Fruit fly (Drosophila melanogaster): ENCODE data around the gene RhoGEF3.

The RhoGEF3 gene

dm6 chr3L:349751-350150, 72.5 kb downstream of the RhoGEF3 start (continued):
- TF ChIP-seq CG17359 (tag; optimal IDR thresholded peaks at IDR 0.05) = no peak
- peak; percentile 56 for TF ChIP-seq kah (GFP tag; optimal IDR thresholded peaks at IDR 0.05)
- no peak for TF ChIP-seq stwl (tag; optimal IDR thresholded peaks at IDR 0.05)
- TF ChIP-seq Dref (GFP tag; IDR thresholded peaks at IDR 0.05) = no peak
- TF ChIP-seq Med (GFP tag) = peak; percentile 55
- TF ChIP-seq disco-r (GFP tag; optimal IDR thresholded peaks at IDR 0.05) = no peak
- no peak for TF ChIP-seq CG8290 (GFP tag; optimal IDR thresholded peaks at IDR 0.05)
- TF ChIP-seq CG8290 (tag; optimal IDR thresholded peaks at IDR 0.05) = peak in 1 of 2 experiments; percentile 25
- 0 out of 2 replicates have a peak, but pooled peaks have one; percentile 12 for TF ChIP-seq Drgx (GFP tag; IDR thresholded peaks at IDR 0.05)
- TF ChIP-seq chm (GFP tag; IDR thresholded peaks at IDR 0.05) = no peak
- peak; percentile 12 for TF ChIP-seq cwo (GFP tag; optimal IDR thresholded peaks at IDR 0.05)
- TF ChIP-seq lab (GFP tag; optimal IDR thresholded peaks at IDR 0.05) = peak; percentile 6
- TF ChIP-seq grau (tag; optimal IDR thresholded peaks at IDR 0.05) = peak; percentile 45
- TF ChIP-seq CG10462 (GFP tag; optimal IDR thresholded peaks at IDR 0.05) = no peak
- no peak for TF ChIP-seq CG8388 (GFP tag; optimal IDR thresholded peaks at IDR 0.05)
- no peak for TF ChIP-seq sna (GFP tag; IDR thresholded peaks at IDR 0.05; ENCODE audit: partially characterized antibody)
- TF ChIP-seq cad (GFP tag; optimal IDR thresholded peaks at IDR 0.05) = no peak
- TF ChIP-seq row (GFP tag; IDR thresholded peaks at IDR 0.05) = peak; percentile 49; the same call in 2 of the 3 replicates
- 0 out of 2 replicates have a peak, but pooled peaks have one; percentile 6 for TF ChIP-seq lmd (GFP tag; IDR thresholded peaks at IDR 0.05)
- TF ChIP-seq CG9727 (GFP tag; optimal IDR thresholded peaks at IDR 0.05) = no peak
- peak; percentile 39 for TF ChIP-seq ERR (GFP tag; optimal IDR thresholded peaks at IDR 0.05)
- no peak for TF ChIP-seq HLH4C (GFP tag; IDR thresholded peaks at IDR 0.05; ENCODE audit: partially characterized antibody)
- TF ChIP-seq Pdp1 (GFP tag; optimal IDR thresholded peaks at IDR 0.05) = peak in 1 of 2 experiments; percentile 41
- TF ChIP-seq CG7963 (GFP tag; IDR thresholded peaks at IDR 0.05; ENCODE audit: partially characterized antibody) = no peak
- TF ChIP-seq Dp (GFP tag; optimal IDR thresholded peaks at IDR 0.05) = no peak
- TF ChIP-seq lilli (GFP tag; optimal IDR thresholded peaks at IDR 0.05) = peak; percentile 33
- no peak for TF ChIP-seq klu (GFP tag; IDR thresholded peaks at IDR 0.05)
- TF ChIP-seq slp2 (GFP tag; optimal IDR thresholded peaks at IDR 0.05) = no peak
- TF ChIP-seq chinmo (GFP tag; IDR thresholded peaks at IDR 0.05; ENCODE audit: partially characterized antibody) = 0 out of 4 replicates have a peak, but pooled peaks have one; percentile 9

dm6 chr3L:350651-351228, 73.5 kb downstream of the RhoGEF3 start:
- peak; percentile 17 for TF ChIP-seq Six4 (GFP tag; optimal IDR thresholded peaks at IDR 0.05)
- TF ChIP-seq Usf (GFP tag; optimal IDR thresholded peaks at IDR 0.05) = no peak
- TF ChIP-seq CG10209 (GFP tag; optimal IDR thresholded peaks at IDR 0.05) = peak; percentile 28
- peak; percentile 77 for TF ChIP-seq CG32772 (GFP tag; IDR thresholded peaks at IDR 0.05)
- TF ChIP-seq vfl (GFP tag; optimal IDR thresholded peaks at IDR 0.05) = no peak
- peak; percentile 82 for TF ChIP-seq CG10979 (tag; optimal IDR thresholded peaks at IDR 0.05)
- peak; percentile 40 for TF ChIP-seq Fer2 (tag; optimal IDR thresholded peaks at IDR 0.05)
- peak; percentile 58 for TF ChIP-seq Dip3 (GFP tag; optimal IDR thresholded peaks at IDR 0.05)
- TF ChIP-seq cas (GFP tag; IDR thresholded peaks at IDR 0.05) = peak; percentile 70
- no peak for TF ChIP-seq disco-r (GFP tag; optimal IDR thresholded peaks at IDR 0.05)
- peak; percentile 70 for TF ChIP-seq CG14710 (tag; optimal IDR thresholded peaks at IDR 0.05)
- TF ChIP-seq D19B (GFP tag; optimal IDR thresholded peaks at IDR 0.05) = peak; percentile 58
- no peak for TF ChIP-seq bigmax (GFP tag; optimal IDR thresholded peaks at IDR 0.05)
- no peak for TF ChIP-seq repo (GFP tag; optimal IDR thresholded peaks at IDR 0.05)
- no peak for TF ChIP-seq zen2 (GFP tag; IDR thresholded peaks at IDR 0.05; ENCODE audit: partially characterized antibody)
- TF ChIP-seq NFAT (GFP tag; IDR thresholded peaks at IDR 0.05) = peak; percentile 39; the same call in 1 of the 2 replicates
- TF ChIP-seq Doc3 (GFP tag; IDR thresholded peaks at IDR 0.05; ENCODE audit: partially characterized antibody) = no peak
- TF ChIP-seq Mad (GFP tag; optimal IDR thresholded peaks at IDR 0.05) = no peak
- peak; percentile 36 for TF ChIP-seq CG10654 (GFP tag; optimal IDR thresholded peaks at IDR 0.05)
- 0 out of 3 replicates have a peak, but pooled peaks have one; percentile 19 for TF ChIP-seq jigr1 (GFP tag; IDR thresholded peaks at IDR 0.05)
- TF ChIP-seq CG7963 (GFP tag; IDR thresholded peaks at IDR 0.05; ENCODE audit: partially characterized antibody) = no peak
- TF ChIP-seq Oli (tag; optimal IDR thresholded peaks at IDR 0.05) = peak; percentile 66
- peak; percentile 49 for TF ChIP-seq pho (GFP tag; optimal IDR thresholded peaks at IDR 0.05)

Measured in whole organism, embryonic.